Worm (Caenorhabditis elegans) whole organism, L4 larva: ENCODE data around the gene B0410.3.

Experiments used
- F10B5.3 ChIP-seq: sonication (generic microtip); optimal IDR thresholded peaks from 2 replicates; lab custom pipeline; 2016; ENCODE audit warnings: mild to moderate bottlenecking, missing genetic modification characterization, missing compliant biosample characterization
- F49E8.2 ChIP-seq: sonication (generic microtip); optimal IDR thresholded peaks from 2 replicates; lab custom pipeline; 2016; ENCODE audit warnings: missing compliant biosample characterization, mild to moderate bottlenecking, missing genetic modification characterization, borderline replicate concordance
- T26A8.4 ChIP-seq: fragments of 200-800 bp; sonication (Bioruptor generic); IDR thresholded peaks from 2 replicates; pipeline ENCODE4 v1.3.6; 2022; ENCODE audit warnings: missing genetic modification characterization, missing compliant biosample characterization
- Y105C5A.15 ChIP-seq: fragments of 200-800 bp; sonication (Bioruptor generic); IDR thresholded peaks from 2 replicates; pipeline ENCODE4 v1.3.6; 2022; ENCODE audit warnings: missing genetic modification characterization, missing compliant biosample characterization
- Y48G9A.11 ChIP-seq: fragments of 200-800 bp; sonication (Bioruptor generic); IDR thresholded peaks from 2 replicates; pipeline ENCODE4 v1.3.6; 2022; ENCODE audit warnings: missing genetic modification reagents, missing genetic modification characterization, missing compliant biosample characterization
- aha-1 ChIP-seq: fragments of 150-350 bp; peaks from one replicate; lab custom pipeline; 2014; ENCODE audit warnings: missing biosample characterization, missing genetic modification characterization
- arid-1 ChIP-seq: fragments of 200-800 bp; sonication (Bioruptor generic); conservative IDR thresholded peaks from 2 replicates; pipeline ENCODE4 v1.3.6; 2022; ENCODE audit warnings: missing genetic modification reagents, missing genetic modification characterization, missing compliant biosample characterization
- attf-4 ChIP-seq: sonication (generic microtip); optimal IDR thresholded peaks from 3 replicates; lab custom pipeline; 2017; ENCODE audit warnings: missing biosample characterization, missing genetic modification characterization
- ceh-20 ChIP-seq: fragments of 200-800 bp; sonication (Bioruptor generic); IDR thresholded peaks from 2 replicates; pipeline ENCODE4 v1.3.6; 2022; ENCODE audit warnings: missing genetic modification reagents, missing genetic modification characterization, missing compliant biosample characterization
- ceh-44 ChIP-seq: fragments of 200-800 bp; sonication (Bioruptor generic); IDR thresholded peaks from 2 replicates; pipeline ENCODE4 v1.3.6; 2022; ENCODE audit warnings: missing genetic modification reagents, missing genetic modification characterization, missing compliant biosample characterization
- ces-1 ChIP-seq: fragments of 150-350 bp; sonication (generic microtip); optimal IDR thresholded peaks from 4 replicates; lab custom pipeline; 2014; ENCODE audit warnings: missing biosample characterization, missing genetic modification reagents, missing genetic modification characterization
- daf-8 ChIP-seq: fragments of 200-800 bp; sonication (Bioruptor generic); IDR thresholded peaks from 2 replicates; pipeline ENCODE4 v1.3.6; 2022; ENCODE audit warnings: missing genetic modification characterization, missing compliant biosample characterization
- dmd-6 ChIP-seq: fragments of 200-800 bp; sonication (Bioruptor generic); IDR thresholded peaks from 2 replicates; pipeline ENCODE4 v1.3.6; 2022; ENCODE audit warnings: missing genetic modification reagents, missing genetic modification characterization, missing compliant biosample characterization
- duxl-1 ChIP-seq: sonication (generic microtip); optimal IDR thresholded peaks from 2 replicates; lab custom pipeline; 2016; ENCODE audit warnings: mild to moderate bottlenecking, missing genetic modification characterization, moderate library complexity, missing compliant biosample characterization; ENCODE audit not compliant: poor library complexity
- fos-1 ChIP-seq: fragments of 150-350 bp; optimal IDR thresholded peaks from 2 replicates; lab custom pipeline; 2014; ENCODE audit warnings: missing biosample characterization, missing genetic modification characterization
- hif-1 ChIP-seq, 2 experiments: sonication (generic microtip); optimal IDR thresholded peaks; 2 replicates each; lab custom pipeline; 2016 to 2017; ENCODE audit warnings: missing compliant biosample characterization in 2 of 2, missing genetic modification characterization in 2 of 2, missing genetic modification reagents in 2 of 2, missing genotype in 2 of 2, mild to moderate bottlenecking in 1 of 2
- hlh-11 ChIP-seq: fragments of 200-800 bp; sonication (Bioruptor generic); optimal IDR thresholded peaks from 2 replicates; lab custom pipeline; 2018; ENCODE audit warnings: mild to moderate bottlenecking, missing genetic modification characterization, missing compliant biosample characterization
- hlh-30 ChIP-seq: sonication (generic microtip); optimal IDR thresholded peaks from 2 replicates; lab custom pipeline; 2017; ENCODE audit warnings: antibody characterized with exemption, mild to moderate bottlenecking, missing genetic modification characterization, missing compliant biosample characterization; ENCODE audit not compliant: insufficient read depth
- hmg-1.1 ChIP-seq: fragments of 200-800 bp; sonication (Bioruptor generic); IDR thresholded peaks from 2 replicates; pipeline ENCODE4 v1.3.6; 2022; ENCODE audit warnings: missing genetic modification reagents, missing genetic modification characterization, missing compliant biosample characterization
- jun-1 ChIP-seq: fragments of 150-350 bp; optimal IDR thresholded peaks from 2 replicates; lab custom pipeline; 2014; ENCODE audit warnings: missing biosample characterization, missing genetic modification reagents, missing genetic modification characterization
- lim-7 ChIP-seq: fragments of 200-800 bp; sonication (Bioruptor generic); IDR thresholded peaks from 2 replicates; pipeline ENCODE4 v1.3.6; 2022; ENCODE audit warnings: missing genetic modification characterization, missing compliant biosample characterization
- lin-1 ChIP-seq: fragments of 200-800 bp; sonication (Bioruptor generic); IDR thresholded peaks from 2 replicates; pipeline ENCODE4 v1.3.6; 2022; ENCODE audit warnings: missing genetic modification reagents, missing genetic modification characterization, missing compliant biosample characterization
- lin-38 ChIP-seq: fragments of 200-800 bp; sonication (Bioruptor generic); IDR thresholded peaks from 2 replicates; pipeline ENCODE4 v1.3.6; 2022; ENCODE audit warnings: missing genetic modification reagents, missing genetic modification characterization, missing compliant biosample characterization
- lir-3 ChIP-seq: sonication (generic microtip); optimal IDR thresholded peaks from 2 replicates; lab custom pipeline; 2016; ENCODE audit warnings: mild to moderate bottlenecking, missing genetic modification characterization, missing compliant biosample characterization
- madf-5 ChIP-seq, 2 experiments: fragments of 200-800 bp; sonication (Bioruptor generic); IDR thresholded peaks; 2 replicates each; pipeline ENCODE4 v1.3.6; 2022; ENCODE audit warnings: missing compliant biosample characterization in 2 of 2, missing genetic modification characterization in 2 of 2
- mdt-29 ChIP-seq: fragments of 200-800 bp; sonication (Bioruptor generic); IDR thresholded peaks from 2 replicates; pipeline ENCODE4 v1.3.6; 2022; ENCODE audit warnings: missing genetic modification reagents, missing genetic modification characterization, missing compliant biosample characterization
- mep-1 ChIP-seq: fragments of 150-350 bp; sonication (generic microtip); optimal IDR thresholded peaks from 3 replicates; lab custom pipeline; 2014; ENCODE audit warnings: missing biosample characterization, missing genetic modification characterization
- mes-2 ChIP-seq: sonication (generic microtip); optimal IDR thresholded peaks from 2 replicates; lab custom pipeline; 2016; ENCODE audit warnings: missing genotype, mild to moderate bottlenecking, missing genetic modification characterization, missing compliant biosample characterization; ENCODE audit not compliant: poor library complexity, severe bottlenecking
- mxl-2 ChIP-seq: fragments of 200-800 bp; sonication (Bioruptor generic); conservative IDR thresholded peaks from 2 replicates; pipeline ENCODE4 v1.3.6; 2022; ENCODE audit warnings: missing genetic modification reagents, missing genetic modification characterization, missing compliant biosample characterization
- mxl-3 ChIP-seq: fragments of 200-800 bp; sonication (Bioruptor generic); optimal IDR thresholded peaks from 2 replicates; lab custom pipeline; 2018; ENCODE audit warnings: mild to moderate bottlenecking, missing genetic modification characterization, missing compliant biosample characterization
- nhr-111 ChIP-seq: fragments of 200-800 bp; sonication (Bioruptor generic); optimal IDR thresholded peaks from 2 replicates; lab custom pipeline; 2018; ENCODE audit warnings: mild to moderate bottlenecking, missing genetic modification characterization, missing compliant biosample characterization
- nhr-28 ChIP-seq: fragments of 150-350 bp; optimal IDR thresholded peaks from 2 replicates; lab custom pipeline; 2014; ENCODE audit warnings: missing biosample characterization, missing genetic modification characterization
- nhr-42 ChIP-seq: fragments of 200-800 bp; sonication (Bioruptor generic); IDR thresholded peaks from 2 replicates; pipeline ENCODE4 v1.3.6; 2022; ENCODE audit warnings: missing genetic modification characterization, missing compliant biosample characterization
- nhr-48 ChIP-seq: sonication (generic microtip); optimal IDR thresholded peaks from 2 replicates; lab custom pipeline; 2016; ENCODE audit warnings: mild to moderate bottlenecking, missing genetic modification characterization, missing compliant biosample characterization
- nhr-6 ChIP-seq: fragments of 150-350 bp; optimal IDR thresholded peaks from 2 replicates; lab custom pipeline; 2014; ENCODE audit warnings: missing biosample characterization, missing genetic modification characterization
- rbr-2 ChIP-seq: sonication (generic microtip); optimal IDR thresholded peaks from 2 replicates; lab custom pipeline; 2016; ENCODE audit warnings: missing genotype, missing genetic modification characterization, missing compliant biosample characterization
- snpc-1.2 ChIP-seq: fragments of 200-800 bp; sonication (Bioruptor generic); IDR thresholded peaks from 2 replicates; pipeline ENCODE4 v1.3.6; 2022; ENCODE audit warnings: missing genetic modification reagents, missing genetic modification characterization, missing compliant biosample characterization
- snpc-4 ChIP-seq: fragments of 150-350 bp; optimal IDR thresholded peaks from 2 replicates; lab custom pipeline; 2014; ENCODE audit warnings: missing biosample characterization, missing genetic modification characterization
- tra-1 ChIP-seq: fragments of 200-800 bp; sonication (Bioruptor generic); IDR thresholded peaks from 2 replicates; pipeline ENCODE4 v1.3.6; 2022; ENCODE audit warnings: missing genetic modification reagents, missing genetic modification characterization, missing compliant biosample characterization
- zfp-3 ChIP-seq: fragments of 200-800 bp; sonication (Bioruptor generic); conservative IDR thresholded peaks from 2 replicates; pipeline ENCODE4 v1.3.6; 2022; ENCODE audit warnings: missing genetic modification reagents, missing genetic modification characterization, missing compliant biosample characterization
- ztf-11 ChIP-seq: fragments of 150-350 bp; optimal IDR thresholded peaks from 2 replicates; lab custom pipeline; 2014; ENCODE audit warnings: missing biosample characterization, missing genetic modification characterization

Gene B0410.3

DNA sequence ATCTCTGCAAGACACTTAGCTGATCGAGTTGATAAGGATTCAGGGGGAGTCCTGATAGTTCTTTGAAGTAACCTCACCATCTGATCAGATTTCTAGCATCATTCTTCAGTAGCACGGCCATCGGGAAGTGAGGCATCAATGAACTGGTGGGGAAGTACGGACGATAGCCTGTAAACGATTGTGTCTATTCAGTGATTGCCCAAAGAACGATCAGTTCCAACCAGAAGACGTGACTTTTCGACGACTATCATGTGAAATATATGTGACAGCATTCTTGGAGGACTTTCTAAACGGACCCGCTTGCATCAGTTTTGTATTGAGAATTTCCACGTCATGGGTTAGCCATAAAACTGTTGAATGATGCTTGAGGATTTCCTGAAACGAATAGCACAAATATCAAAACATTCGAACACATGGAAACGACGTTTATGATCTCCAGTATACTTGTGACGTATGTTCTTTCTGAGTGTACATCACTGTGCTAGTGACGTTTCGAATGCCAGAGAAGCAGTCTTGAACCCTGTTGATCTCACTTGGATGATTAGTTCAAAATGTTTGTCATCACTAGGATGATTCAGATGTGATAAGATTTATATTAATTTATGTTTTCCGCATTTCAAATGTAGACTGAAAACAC, 1.9 kb upstream of the B0410.3 start:
- peak; percentile 55 for TF ChIP-seq nhr-28 (tag; lab: Kevin White, UChicago)
- TF ChIP-seq nhr-48 = peak; percentile 71
- TF ChIP-seq aha-1 (tag; lab: Kevin White, UChicago) = peak; percentile 79
- TF ChIP-seq mxl-2 (GFP tag; lab: Robert Waterston, UW) = peak; percentile 46; the same call in 1 of the 2 replicates
- TF ChIP-seq nhr-42 (GFP tag; lab: Robert Waterston, UW) = 0 out of 2 replicates have a peak, but pooled peaks have one; percentile 9
- TF ChIP-seq lir-3 (tag; lab: Kevin White, UChicago) = no peak
- TF ChIP-seq hif-1 (tag; optimal IDR thresholded peaks at IDR 0.05; lab: Kevin White, UChicago) = peak in 1 of 2 experiments; percentile 2
- TF ChIP-seq hlh-11 (tag; lab: Kevin White, UChicago) = peak; percentile 35
- no peak for TF ChIP-seq ceh-20 (GFP tag; lab: Robert Waterston, UW)
- TF ChIP-seq T26A8.4 (GFP tag; lab: Robert Waterston, UW) = no peak
- peak; percentile 7 for TF ChIP-seq rbr-2
- TF ChIP-seq mdt-29 (GFP tag; lab: Robert Waterston, UW) = no peak
- TF ChIP-seq ces-1 = no peak
- TF ChIP-seq madf-5 (GFP tag; IDR thresholded peaks at IDR 0.05; lab: Robert Waterston, UW) = no peak
- TF ChIP-seq lin-38 (GFP tag; lab: Robert Waterston, UW) = no peak
- TF ChIP-seq mxl-3 (GFP tag; lab: Kevin White, UChicago) = peak; percentile 9
- no peak for TF ChIP-seq ceh-44 (GFP tag; lab: Robert Waterston, UW)
- TF ChIP-seq dmd-6 (GFP tag; lab: Robert Waterston, UW) = 0 out of 2 replicates have a peak, but pooled peaks have one; percentile 14
- peak; percentile 18 for TF ChIP-seq mes-2 (tag; lab: Kevin White, UChicago)
- TF ChIP-seq hlh-30 (tag; lab: Kevin White, UChicago) = peak; percentile 57
- TF ChIP-seq duxl-1 = peak; percentile 12
- 0 out of 2 replicates have a peak, but pooled peaks have one; percentile 15 for TF ChIP-seq zfp-3
- TF ChIP-seq, all 104 proteins: peak for 14

DNA sequence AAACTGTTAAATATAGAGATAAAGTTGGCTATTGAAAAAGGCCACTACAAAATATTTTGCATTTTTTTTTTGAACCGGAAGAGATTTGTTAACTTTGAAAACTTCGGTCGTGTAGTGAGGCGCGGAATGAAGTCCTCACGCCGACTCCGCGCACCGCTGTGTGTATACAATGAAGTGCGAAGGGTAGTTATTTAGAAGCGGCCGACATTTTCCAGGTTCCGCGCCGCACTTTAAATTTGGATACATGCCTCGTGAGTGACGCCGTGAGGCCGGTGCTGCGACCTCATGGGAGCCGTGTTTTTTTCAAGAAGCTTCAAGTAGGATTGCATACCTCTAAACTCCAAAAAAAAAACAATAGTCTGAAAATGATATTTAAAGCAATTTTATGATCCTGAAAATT, 588 bp upstream of the B0410.3 start:
- no peak for TF ChIP-seq ztf-11 (tag; lab: Kevin White, UChicago)
- no peak for TF ChIP-seq hif-1 (tag; optimal IDR thresholded peaks at IDR 0.05; lab: Kevin White, UChicago)
- no peak for TF ChIP-seq jun-1 (tag; lab: Kevin White, UChicago)
- 0 out of 2 replicates have a peak, but pooled peaks have one; percentile 58 for TF ChIP-seq nhr-42 (GFP tag; lab: Robert Waterston, UW)
- TF ChIP-seq aha-1 (tag; lab: Kevin White, UChicago) = no peak
- no peak for TF ChIP-seq F49E8.2
- TF ChIP-seq lin-1 (GFP tag; lab: Robert Waterston, UW) = no peak
- TF ChIP-seq nhr-111 (GFP tag; lab: Kevin White, UChicago) = no peak
- no peak for TF ChIP-seq fos-1 (tag; lab: Kevin White, UChicago)
- no peak for TF ChIP-seq daf-8 (GFP tag; lab: Robert Waterston, UW)
- no peak for TF ChIP-seq nhr-6
- peak; percentile 73 for TF ChIP-seq snpc-4 (tag; lab: Kevin White, UChicago)
- 0 out of 2 replicates have a peak, but pooled peaks have one; percentile 19 for TF ChIP-seq mdt-29 (GFP tag; lab: Robert Waterston, UW)
- 0 out of 2 replicates have a peak, but pooled peaks have one; percentile 40 for TF ChIP-seq snpc-1.2
- TF ChIP-seq tra-1 = no peak
- TF ChIP-seq Y105C5A.15 = no peak

DNA sequence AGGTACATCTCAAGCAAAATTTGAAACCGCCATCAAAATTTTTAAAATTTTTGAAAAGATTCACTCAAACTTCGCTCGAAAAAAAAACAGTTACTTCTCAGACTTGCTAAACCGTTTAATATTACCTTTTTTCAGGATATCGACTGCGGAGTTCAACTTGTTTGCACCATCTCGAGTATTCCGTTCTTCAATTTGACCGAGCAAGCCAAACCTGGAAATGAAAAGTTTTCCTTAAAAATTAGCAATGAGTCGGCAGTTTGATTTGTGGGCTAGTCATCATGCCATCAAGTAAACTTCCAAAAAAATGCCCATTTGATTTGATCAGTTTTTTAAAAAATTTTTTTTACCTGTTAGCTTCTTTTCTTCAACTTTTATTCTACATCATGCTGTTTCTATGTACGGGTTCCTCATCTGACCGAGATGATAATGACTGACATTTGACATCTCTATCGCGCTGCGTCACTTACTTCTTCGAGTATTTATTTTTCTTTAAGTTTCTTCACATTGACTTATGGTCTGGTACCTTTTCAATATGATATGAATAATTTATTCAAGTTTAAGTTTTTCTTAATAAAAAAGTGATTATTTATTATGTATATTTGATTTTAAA, 1.1 kb downstream of the B0410.3 start:
- TF ChIP-seq F10B5.3 (tag; lab: Kevin White, UChicago) (no peak), aha-1 (tag; lab: Kevin White, UChicago) (peak; percentile 65), Y48G9A.11 (GFP tag; lab: Robert Waterston, UW) (0 out of 2 replicates have a peak, but pooled peaks have one; percentile 16), nhr-48 (peak; percentile 12), hmg-1.1 (GFP tag; lab: Robert Waterston, UW) (no peak), tra-1 (peak; percentile 14; the same call in 1 of the 2 replicates), hlh-30 (tag; lab: Kevin White, UChicago) (peak; percentile 21), mep-1 (tag; lab: Kevin White, UChicago) (peak; percentile 32), T26A8.4 (GFP tag; lab: Robert Waterston, UW) (peak; percentile 80), hlh-11 (tag; lab: Kevin White, UChicago) (peak; percentile 8), lim-7 (GFP tag; lab: Robert Waterston, UW) (no peak), hif-1 (tag; optimal IDR thresholded peaks at IDR 0.05; lab: Kevin White, UChicago) (peak in 1 of 2 experiments; percentile 4), dmd-6 (GFP tag; lab: Robert Waterston, UW) (peak; percentile 11; the same call in 1 of the 2 replicates), zfp-3 (peak; percentile 80), attf-4 (tag; lab: Kevin White, UChicago) (no peak), arid-1 (GFP tag; lab: Robert Waterston, UW) (no peak), duxl-1 (peak; percentile 16), ceh-20 (GFP tag; lab: Robert Waterston, UW) (0 out of 2 replicates have a peak, but pooled peaks have one; percentile 48)
